Worm (Caenorhabditis elegans) whole organism, mixed stage, embryonic: ENCODE data around the gene tnt-4.

Experiments used
- M03D4.4 ChIP-seq: sonication (generic microtip); optimal IDR thresholded peaks from 2 replicates; lab custom pipeline; 2017; ENCODE audit warnings: mild to moderate bottlenecking, missing genetic modification characterization, missing compliant biosample characterization
- bed-3 ChIP-seq: fragments of 200-800 bp; sonication (Bioruptor generic); optimal IDR thresholded peaks from 3 replicates; lab custom pipeline; 2018; ENCODE audit warnings: mild to moderate bottlenecking, missing genetic modification characterization, moderate library complexity, missing compliant biosample characterization
- blmp-1 ChIP-seq: fragments of 150-350 bp; optimal IDR thresholded peaks from 2 replicates; lab custom pipeline; 2014; ENCODE audit warnings: missing biosample characterization, missing genetic modification characterization
- ceh-39 ChIP-seq: fragments of 150-350 bp; optimal IDR thresholded peaks from 2 replicates; lab custom pipeline; 2014; ENCODE audit warnings: missing biosample characterization, missing genetic modification characterization
- ceh-43 ChIP-seq: fragments of 200-800 bp; sonication (Bioruptor generic); optimal IDR thresholded peaks from 2 replicates; lab custom pipeline; 2018; ENCODE audit warnings: mild to moderate bottlenecking, missing genetic modification characterization, moderate library complexity, missing compliant biosample characterization
- ceh-83 ChIP-seq: fragments of 200-800 bp; sonication (Bioruptor generic); optimal IDR thresholded peaks from 2 replicates; lab custom pipeline; 2018; ENCODE audit warnings: mild to moderate bottlenecking, missing genetic modification characterization, missing compliant biosample characterization
- cnd-1 ChIP-seq: fragments of 200-800 bp; sonication (Bioruptor generic); optimal IDR thresholded peaks from 2 replicates; lab custom pipeline; 2018; ENCODE audit warnings: mild to moderate bottlenecking, missing genetic modification characterization, missing compliant biosample characterization
- drap-1 ChIP-seq: fragments of 200-800 bp; sonication (Bioruptor generic); optimal IDR thresholded peaks from 3 replicates; lab custom pipeline; 2018; ENCODE audit warnings: mild to moderate bottlenecking, missing genetic modification characterization, missing compliant biosample characterization
- elt-1 ChIP-seq: sonication (generic microtip); optimal IDR thresholded peaks from 2 replicates; lab custom pipeline; 2017; ENCODE audit warnings: missing genetic modification characterization, mild to moderate bottlenecking, missing compliant biosample characterization, antibody characterized with exemption, moderate library complexity, borderline replicate concordance; ENCODE audit not compliant: insufficient read depth
- elt-3 ChIP-seq: fragments of 150-350 bp; optimal IDR thresholded peaks from 2 replicates; lab custom pipeline; 2014; ENCODE audit warnings: missing biosample characterization, missing genetic modification characterization
- flh-1 ChIP-seq: fragments of 200-800 bp; sonication (Bioruptor generic); optimal IDR thresholded peaks from 2 replicates; lab custom pipeline; 2018; ENCODE audit warnings: mild to moderate bottlenecking, missing genetic modification characterization, moderate library complexity, missing compliant biosample characterization
- ham-2 ChIP-seq: fragments of 200-800 bp; sonication (Bioruptor generic); optimal IDR thresholded peaks from 2 replicates; lab custom pipeline; 2018; ENCODE audit warnings: mild to moderate bottlenecking, missing genetic modification characterization, missing compliant biosample characterization
- hlh-1 ChIP-seq: fragments of 150-350 bp; optimal IDR thresholded peaks from 2 replicates; lab custom pipeline; 2014; ENCODE audit warnings: missing biosample characterization, missing genetic modification reagents, missing genetic modification characterization
- lin-13 ChIP-seq: fragments of 150-350 bp; optimal IDR thresholded peaks from 2 replicates; lab custom pipeline; 2014; ENCODE audit warnings: missing biosample characterization, missing genetic modification characterization
- lsy-2 ChIP-seq: fragments of 150-350 bp; optimal IDR thresholded peaks from 2 replicates; lab custom pipeline; 2014; ENCODE audit warnings: missing biosample characterization, missing genetic modification characterization
- mab-5 ChIP-seq: fragments of 150-350 bp; optimal IDR thresholded peaks from 2 replicates; lab custom pipeline; 2014; ENCODE audit warnings: missing biosample characterization, missing genetic modification characterization
- mep-1 ChIP-seq: fragments of 150-350 bp; optimal IDR thresholded peaks from 2 replicates; lab custom pipeline; 2017; ENCODE audit warnings: missing biosample characterization, missing genetic modification reagents, missing genetic modification characterization, inconsistent platforms
- mls-2 ChIP-seq: sonication (generic microtip); optimal IDR thresholded peaks from 2 replicates; lab custom pipeline; 2016; ENCODE audit warnings: mild to moderate bottlenecking, missing genetic modification characterization, moderate library complexity, missing compliant biosample characterization
- nhr-12 ChIP-seq: fragments of 150-350 bp; optimal IDR thresholded peaks from 2 replicates; lab custom pipeline; 2014; ENCODE audit warnings: missing biosample characterization, missing genetic modification characterization
- nhr-2 ChIP-seq: fragments of 150-350 bp; optimal IDR thresholded peaks from 2 replicates; lab custom pipeline; 2014; ENCODE audit warnings: missing biosample characterization, missing genetic modification characterization
- nhr-237 ChIP-seq: fragments of 150-350 bp; optimal IDR thresholded peaks from 2 replicates; lab custom pipeline; 2014; ENCODE audit warnings: missing biosample characterization, missing genetic modification characterization
- nhr-28 ChIP-seq: fragments of 150-350 bp; optimal IDR thresholded peaks from 2 replicates; lab custom pipeline; 2014; ENCODE audit warnings: missing biosample characterization, missing genetic modification characterization
- pha-4 ChIP-seq: fragments of 150-350 bp; optimal IDR thresholded peaks from 2 replicates; lab custom pipeline; 2018; ENCODE audit warnings: missing biosample characterization, missing genetic modification reagents, missing genetic modification characterization
- sem-2 ChIP-seq: fragments of 200-800 bp; sonication (Bioruptor generic); optimal IDR thresholded peaks from 2 replicates; lab custom pipeline; 2018; ENCODE audit warnings: mild to moderate bottlenecking, missing genetic modification characterization, missing compliant biosample characterization
- snpc-4 ChIP-seq: fragments of 150-350 bp; optimal IDR thresholded peaks from 2 replicates; lab custom pipeline; 2014; ENCODE audit warnings: missing biosample characterization, missing genetic modification characterization
- tbx-8 ChIP-seq: fragments of 200-800 bp; sonication (Bioruptor generic); optimal IDR thresholded peaks from 2 replicates; lab custom pipeline; 2018; ENCODE audit warnings: mild to moderate bottlenecking, missing genetic modification characterization, moderate library complexity, missing compliant biosample characterization
- unc-120 ChIP-seq: sonication (generic microtip); optimal IDR thresholded peaks from 2 replicates; lab custom pipeline; 2017; ENCODE audit warnings: missing genetic modification characterization, missing compliant biosample characterization; ENCODE audit not compliant: poor library complexity, severe bottlenecking
- unc-39 ChIP-seq: fragments of 150-350 bp; optimal IDR thresholded peaks from 2 replicates; lab custom pipeline; 2014; ENCODE audit warnings: missing biosample characterization, missing genetic modification characterization
- unc-62 ChIP-seq: fragments of 150-350 bp; optimal IDR thresholded peaks from 2 replicates; lab custom pipeline; 2014; ENCODE audit warnings: missing biosample characterization, missing genetic modification reagents, missing genetic modification characterization
- ztf-11 ChIP-seq: fragments of 150-350 bp; optimal IDR thresholded peaks from 2 replicates; lab custom pipeline; 2014; ENCODE audit warnings: missing biosample characterization, missing genetic modification characterization

The tnt-4 gene

DNA sequence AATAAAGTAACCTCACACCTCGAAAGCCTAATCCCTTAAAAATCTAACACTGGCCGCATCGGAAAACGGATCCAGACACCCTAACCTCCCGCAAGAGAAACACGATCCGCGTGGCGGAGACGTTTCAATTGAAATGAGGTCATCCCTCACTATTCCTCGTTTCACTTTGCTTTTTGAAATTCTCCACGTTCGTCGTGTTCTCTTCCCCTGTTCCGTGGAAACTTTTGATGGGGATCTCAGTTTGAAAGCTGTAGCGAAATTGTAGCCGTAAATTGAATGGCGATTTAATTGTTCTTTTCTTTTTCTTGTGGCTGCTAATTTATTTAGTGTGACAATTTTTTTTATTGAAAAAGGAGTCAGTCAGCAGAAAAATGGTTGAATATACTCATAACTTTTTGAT, 23.9 kb downstream of the tnt-4 start:
- no peak for TF ChIP-seq mab-5
- TF ChIP-seq ztf-11 (tag; lab: Kevin White, UChicago): no peak
- no peak for TF ChIP-seq pha-4 (tag; lab: Kevin White, UChicago)
- TF ChIP-seq nhr-28 (tag; lab: Kevin White, UChicago): no peak
- no peak for TF ChIP-seq unc-62 (GFP tag; lab: Kevin White, UChicago)
- TF ChIP-seq nhr-237 (tag; lab: Kevin White, UChicago): no peak
- no peak for TF ChIP-seq drap-1 (GFP tag; lab: Kevin White, UChicago)
- TF ChIP-seq hlh-1 (tag; lab: Kevin White, UChicago): no peak
- TF ChIP-seq ham-2 (GFP tag; lab: Kevin White, UChicago): no peak
- no peak for TF ChIP-seq bed-3 (GFP tag; lab: Kevin White, UChicago)
- TF ChIP-seq mls-2: no peak
- no peak for TF ChIP-seq tbx-8 (GFP tag; lab: Kevin White, UChicago)
- no peak for TF ChIP-seq cnd-1 (tag; lab: Kevin White, UChicago)
- no peak for TF ChIP-seq mep-1
- TF ChIP-seq ceh-43 (GFP tag; lab: Kevin White, UChicago): no peak
- no peak for TF ChIP-seq elt-3 (tag; lab: Kevin White, UChicago)
- TF ChIP-seq elt-1 (tag; lab: Kevin White, UChicago): no peak
- TF ChIP-seq flh-1 (GFP tag; lab: Kevin White, UChicago): no peak

DNA sequence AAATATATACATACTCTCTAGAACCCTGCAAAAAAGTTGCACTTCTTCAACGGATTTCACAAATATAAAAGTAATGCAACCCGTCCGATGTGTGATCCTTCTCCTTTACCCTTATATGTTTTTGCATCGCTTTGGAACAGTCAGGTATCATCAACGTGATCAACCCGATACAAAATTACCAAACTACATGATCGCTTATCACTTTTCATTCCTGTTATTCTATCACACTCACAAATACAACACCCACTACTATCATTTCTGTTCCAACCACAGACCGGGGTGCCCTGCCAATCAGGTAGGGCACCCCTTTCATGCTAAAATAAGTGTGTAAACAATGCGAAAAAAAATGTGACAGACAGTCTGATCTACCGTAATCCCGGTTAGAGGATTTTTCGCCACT, 25.8 kb downstream of the tnt-4 start:
- no peak for TF ChIP-seq nhr-2 (tag; lab: Kevin White, UChicago)
- no peak for TF ChIP-seq bed-3 (GFP tag; lab: Kevin White, UChicago)
- TF ChIP-seq drap-1 (GFP tag; lab: Kevin White, UChicago): no peak
- TF ChIP-seq sem-2: no peak
- no peak for TF ChIP-seq nhr-28 (tag; lab: Kevin White, UChicago)
- TF ChIP-seq lsy-2 (tag; lab: Kevin White, UChicago): no peak
- no peak for TF ChIP-seq M03D4.4 (tag; lab: Kevin White, UChicago)
- TF ChIP-seq mls-2: no peak
- no peak for TF ChIP-seq lin-13
- no peak for TF ChIP-seq unc-39
- TF ChIP-seq unc-120 (tag; lab: Kevin White, UChicago): no peak

DNA sequence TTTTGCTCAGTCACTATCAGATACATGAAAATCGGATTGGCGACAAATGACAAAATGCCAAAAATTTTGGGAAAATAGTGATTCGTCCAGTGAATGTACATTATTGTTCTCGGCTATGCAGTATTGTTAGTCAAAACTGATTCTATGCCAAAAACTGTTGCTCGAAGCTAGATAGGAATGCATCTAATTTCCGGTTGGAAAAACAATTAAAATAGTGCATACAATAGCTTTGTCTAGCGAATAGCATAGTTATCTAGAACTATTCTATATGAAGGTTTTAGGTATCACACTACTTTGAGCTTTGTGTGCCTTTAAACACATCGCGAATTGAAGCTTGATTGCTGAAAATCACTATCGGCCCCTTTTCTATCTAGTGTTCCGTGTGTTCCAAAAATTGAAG, 27.9 kb downstream of the tnt-4 start, which contains the start of gene srj-15:
Gene srj-15 (minus strand): TSS at position 101 of the 400 bp plus-strand sequence.
- no peak for TF ChIP-seq unc-62 (GFP tag; lab: Kevin White, UChicago)
- TF ChIP-seq mep-1: no peak
- TF ChIP-seq unc-39: no peak
- no peak for TF ChIP-seq ceh-39
- no peak for TF ChIP-seq elt-3 (tag; lab: Kevin White, UChicago)
- no peak for TF ChIP-seq nhr-12 (tag; lab: Kevin White, UChicago)
- TF ChIP-seq lsy-2 (tag; lab: Kevin White, UChicago): no peak
- no peak for TF ChIP-seq ceh-83 (GFP tag; lab: Kevin White, UChicago)
- TF ChIP-seq nhr-237 (tag; lab: Kevin White, UChicago): no peak
- no peak for TF ChIP-seq blmp-1 (tag; lab: Kevin White, UChicago)
- TF ChIP-seq elt-1 (tag; lab: Kevin White, UChicago): no peak
- no peak for TF ChIP-seq mab-5
- TF ChIP-seq tbx-8 (GFP tag; lab: Kevin White, UChicago): no peak
- no peak for TF ChIP-seq nhr-2 (tag; lab: Kevin White, UChicago)
- no peak for TF ChIP-seq M03D4.4 (tag; lab: Kevin White, UChicago)
- no peak for TF ChIP-seq bed-3 (GFP tag; lab: Kevin White, UChicago)
- TF ChIP-seq ham-2 (GFP tag; lab: Kevin White, UChicago): no peak
- TF ChIP-seq nhr-28 (tag; lab: Kevin White, UChicago): no peak
- TF ChIP-seq hlh-1 (tag; lab: Kevin White, UChicago): no peak

DNA sequence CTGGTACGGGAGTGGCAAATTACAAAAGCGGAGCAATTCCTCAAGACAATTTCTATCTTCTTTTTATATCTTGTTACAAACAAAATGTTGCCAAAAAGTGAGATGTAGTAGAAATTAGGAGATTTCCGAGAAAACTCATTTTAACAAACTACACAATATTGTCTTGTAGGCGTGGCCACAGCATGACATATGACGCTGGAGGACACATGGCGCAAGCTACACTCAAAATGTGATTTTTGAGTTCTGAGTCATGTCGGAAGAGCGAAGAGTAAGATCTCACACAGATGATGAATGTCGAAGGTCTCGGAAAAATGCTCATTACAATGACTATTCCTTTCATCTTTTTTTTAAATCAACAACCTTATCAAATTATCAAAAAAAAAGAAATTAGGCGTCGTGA, 31.3 kb downstream of the tnt-4 start, which contains the start of gene Y40B10B.1:
Gene Y40B10B.1 (minus strand): TSS at position 101 of the 400 bp plus-strand sequence.
- no peak for TF ChIP-seq lsy-2 (tag; lab: Kevin White, UChicago)

DNA sequence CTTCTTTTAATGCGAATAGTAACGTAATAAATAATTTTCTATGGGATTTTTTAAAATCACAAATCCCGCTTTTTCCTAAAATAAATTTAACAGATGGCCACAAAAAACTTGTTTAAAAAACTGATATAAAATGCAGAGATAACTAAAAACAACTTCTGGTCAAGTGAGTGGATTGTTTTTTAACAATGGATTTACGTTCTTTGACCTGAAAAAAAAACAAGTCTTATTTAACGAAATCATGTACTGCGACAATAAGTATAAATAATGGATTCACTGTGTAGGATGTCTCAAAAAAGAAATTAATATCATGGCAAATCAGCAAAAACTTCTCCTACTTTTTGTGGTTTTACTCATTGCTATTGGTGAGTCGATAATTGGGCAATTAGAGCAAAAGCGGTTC, 35.6 kb downstream of the tnt-4 start, which contains the start of gene fipr-25:
Gene fipr-25 (plus strand): TSS at position 301 of the 400 bp plus-strand sequence.
- TF ChIP-seq ztf-11 (tag; lab: Kevin White, UChicago) (no peak), nhr-28 (tag; lab: Kevin White, UChicago) (no peak), ceh-43 (GFP tag; lab: Kevin White, UChicago) (no peak), M03D4.4 (tag; lab: Kevin White, UChicago) (no peak), drap-1 (GFP tag; lab: Kevin White, UChicago) (no peak), nhr-12 (tag; lab: Kevin White, UChicago) (no peak), blmp-1 (tag; lab: Kevin White, UChicago) (no peak), pha-4 (tag; lab: Kevin White, UChicago) (no peak), unc-120 (tag; lab: Kevin White, UChicago) (no peak), ceh-39 (no peak), nhr-2 (tag; lab: Kevin White, UChicago) (no peak), mep-1 (no peak), ceh-83 (GFP tag; lab: Kevin White, UChicago) (no peak), lin-13 (no peak), elt-1 (tag; lab: Kevin White, UChicago) (no peak), unc-62 (GFP tag; lab: Kevin White, UChicago) (no peak), nhr-237 (tag; lab: Kevin White, UChicago) (no peak), snpc-4 (tag; lab: Kevin White, UChicago) (no peak), hlh-1 (tag; lab: Kevin White, UChicago) (no peak)
- TF ChIP-seq, all 35 proteins: peak for 0
